Fruit fly (Drosophila melanogaster) whole organism, embryonic: ENCODE measurements around the gene ND-B16.6.

Experiments
- Atf6 ChIP-seq: fragments of 200-800 bp; sonication (Bioruptor generic); IDR thresholded peaks from 2 replicates; pipeline ENCODE4 v1.3.6; 2022; ENCODE audit warnings: missing biosample characterization, missing genetic modification characterization
- Blimp-1 ChIP-seq: fragments of 200-800 bp; sonication (Bioruptor generic); optimal IDR thresholded peaks from 3 replicates; lab custom pipeline; 2018; ENCODE audit warnings: missing biosample characterization, missing genetic modification characterization, mild to moderate bottlenecking, moderate library complexity, missing genetic modification reagents
- CG11398 ChIP-seq: fragments of 200-800 bp; sonication (Bioruptor generic); optimal IDR thresholded peaks from 2 replicates; lab custom pipeline; 2016; ENCODE audit warnings: missing biosample characterization, missing genetic modification characterization
- CG11504 ChIP-seq: fragments of 200-800 bp; sonication (Bioruptor generic); optimal IDR thresholded peaks from 3 replicates; lab custom pipeline; 2019; ENCODE audit warnings: missing biosample characterization, mild to moderate bottlenecking, missing genetic modification characterization, moderate library complexity
- CG11560 ChIP-seq: fragments of 200-800 bp; sonication (Bioruptor generic); IDR thresholded peaks from 3 replicates; pipeline ENCODE4 v1.3.6; 2022; ENCODE audit warnings: missing biosample characterization, missing genetic modification characterization
- CG13123 ChIP-seq: fragments of 200-800 bp; sonication (Bioruptor generic); optimal IDR thresholded peaks from 2 replicates; lab custom pipeline; 2016; ENCODE audit warnings: missing biosample characterization, missing genetic modification characterization
- CG13424 ChIP-seq: fragments of 200-800 bp; sonication (Bioruptor generic); optimal IDR thresholded peaks from 2 replicates; lab custom pipeline; 2019; ENCODE audit warnings: missing biosample characterization, mild to moderate bottlenecking, missing genetic modification characterization, moderate library complexity
- CG1647 ChIP-seq: fragments of 200-800 bp; sonication (Bioruptor generic); optimal IDR thresholded peaks from 3 replicates; lab custom pipeline; 2016; ENCODE audit warnings: missing biosample characterization, missing genetic modification characterization
- CG17385 ChIP-seq: fragments of 200-800 bp; sonication (Bioruptor generic); optimal IDR thresholded peaks from 3 replicates; lab custom pipeline; 2018; ENCODE audit warnings: missing biosample characterization, mild to moderate bottlenecking, missing genetic modification characterization
- CG1792 ChIP-seq: fragments of 200-800 bp; sonication (Bioruptor generic); optimal IDR thresholded peaks from 2 replicates; lab custom pipeline; 2016; ENCODE audit warnings: missing biosample characterization, missing genetic modification characterization
- CG18599 ChIP-seq: fragments of 200-800 bp; sonication (Bioruptor generic); optimal IDR thresholded peaks from 3 replicates; lab custom pipeline; 2017; ENCODE audit warnings: missing biosample characterization, missing genetic modification characterization, mild to moderate bottlenecking, moderate library complexity, missing genetic modification reagents
- CG18619 ChIP-seq: fragments of 200-800 bp; sonication (Bioruptor generic); optimal IDR thresholded peaks from 3 replicates; lab custom pipeline; 2017; ENCODE audit warnings: missing biosample characterization, mild to moderate bottlenecking, missing genetic modification characterization
- CG31224 ChIP-seq: fragments of 200-800 bp; sonication (Bioruptor generic); IDR thresholded peaks from 2 replicates; pipeline ENCODE4 v1.3.6; 2022; ENCODE audit warnings: missing biosample characterization, missing genetic modification characterization
- CG32767 ChIP-seq: fragments of 200-800 bp; sonication (Bioruptor generic); IDR thresholded peaks from 2 replicates; pipeline ENCODE4 v1.3.6; 2022; ENCODE audit warnings: missing biosample characterization, missing genetic modification characterization
- CG33557 ChIP-seq: fragments of 200-800 bp; sonication (Bioruptor generic); optimal IDR thresholded peaks from 2 replicates; lab custom pipeline; 2019; ENCODE audit warnings: missing biosample characterization, mild to moderate bottlenecking, missing genetic modification characterization, moderate library complexity
- CG4424 ChIP-seq: fragments of 200-800 bp; sonication (Bioruptor generic); optimal IDR thresholded peaks from 3 replicates; lab custom pipeline; 2016; ENCODE audit warnings: missing biosample characterization, missing genetic modification characterization
- CG4617 ChIP-seq: fragments of 200-800 bp; sonication (Bioruptor generic); optimal IDR thresholded peaks from 3 replicates; lab custom pipeline; 2016; ENCODE audit warnings: missing biosample characterization, missing genetic modification characterization, borderline replicate concordance
- CG5180 ChIP-seq: fragments of 200-800 bp; sonication (Bioruptor generic); optimal IDR thresholded peaks from 3 replicates; lab custom pipeline; 2017; ENCODE audit warnings: missing biosample characterization, missing genetic modification characterization, mild to moderate bottlenecking, moderate library complexity, missing genetic modification reagents
- CG6654 ChIP-seq: fragments of 200-800 bp; sonication (Bioruptor generic); optimal IDR thresholded peaks from 2 replicates; lab custom pipeline; 2017; ENCODE audit warnings: missing biosample characterization, mild to moderate bottlenecking, missing genetic modification characterization
- CG6813 ChIP-seq: fragments of 200-800 bp; sonication (Bioruptor generic); optimal IDR thresholded peaks from 2 replicates; lab custom pipeline; 2017; ENCODE audit warnings: missing biosample characterization, missing genetic modification characterization, mild to moderate bottlenecking, moderate library complexity, missing genetic modification reagents
- CG9437 ChIP-seq: fragments of 200-800 bp; sonication (Bioruptor generic); optimal IDR thresholded peaks from 2 replicates; lab custom pipeline; 2018; ENCODE audit warnings: missing biosample characterization, mild to moderate bottlenecking, missing genetic modification characterization
- CHES-1-like ChIP-seq: fragments of 200-800 bp; sonication (Bioruptor generic); optimal IDR thresholded peaks from 2 replicates; lab custom pipeline; 2016; ENCODE audit warnings: missing biosample characterization, missing genetic modification characterization
- Deaf1 ChIP-seq: fragments of 200-800 bp; optimal IDR thresholded peaks from 3 replicates; lab custom pipeline; 2019; ENCODE audit warnings: missing biosample characterization, mild to moderate bottlenecking, missing genetic modification characterization, moderate library complexity
- Dip3 ChIP-seq: fragments of 200-800 bp; sonication (Bioruptor generic); optimal IDR thresholded peaks from 3 replicates; lab custom pipeline; 2016; ENCODE audit warnings: missing biosample characterization, missing genetic modification characterization
- GATAe ChIP-seq: fragments of 200-800 bp; sonication (Bioruptor generic); conservative IDR thresholded peaks from 2 replicates; pipeline ENCODE4 v1.3.6; 2022; ENCODE audit warnings: missing biosample characterization, missing genetic modification characterization
- HLHmδ ChIP-seq: fragments of 200-800 bp; sonication (Bioruptor generic); optimal IDR thresholded peaks from 2 replicates; lab custom pipeline; 2018; ENCODE audit warnings: missing biosample characterization, mild to moderate bottlenecking, missing genetic modification characterization, moderate library complexity
- Hand ChIP-seq: fragments of 200-800 bp; sonication (Bioruptor generic); optimal IDR thresholded peaks from 2 replicates; lab custom pipeline; 2017; ENCODE audit warnings: mild to moderate bottlenecking, missing biosample characterization, missing genetic modification reagents, missing genetic modification characterization
- Hmr ChIP-seq: fragments of 200-800 bp; sonication (Bioruptor generic); optimal IDR thresholded peaks from 3 replicates; lab custom pipeline; 2017; ENCODE audit warnings: mild to moderate bottlenecking, missing biosample characterization, missing genetic modification reagents, missing genetic modification characterization
- Jarid2 ChIP-seq: fragments of 200-800 bp; sonication (Bioruptor generic); optimal IDR thresholded peaks from 3 replicates; lab custom pipeline; 2017; ENCODE audit warnings: mild to moderate bottlenecking, missing biosample characterization, missing genetic modification reagents, missing genetic modification characterization
- MESR4 ChIP-seq: fragments of 200-800 bp; sonication (Bioruptor generic); optimal IDR thresholded peaks from 2 replicates; lab custom pipeline; 2018; ENCODE audit warnings: missing biosample characterization, mild to moderate bottlenecking, missing genetic modification characterization, moderate library complexity
- Optix ChIP-seq: fragments of 200-800 bp; sonication (Bioruptor generic); IDR thresholded peaks from 3 replicates; pipeline ENCODE4 v1.3.6; 2022; ENCODE audit warnings: missing biosample characterization, missing genetic modification characterization
- Sox100B ChIP-seq: fragments of 200-800 bp; sonication (Bioruptor generic); optimal IDR thresholded peaks from 3 replicates; lab custom pipeline; 2018; ENCODE audit warnings: missing biosample characterization, mild to moderate bottlenecking, missing genetic modification characterization
- TFAM ChIP-seq: fragments of 200-800 bp; sonication (Bioruptor generic); optimal IDR thresholded peaks from 2 replicates; lab custom pipeline; 2017; ENCODE audit warnings: missing biosample characterization, missing genetic modification characterization, inconsistent platforms
- Usf ChIP-seq: fragments of 200-800 bp; sonication (Bioruptor generic); optimal IDR thresholded peaks from 2 replicates; lab custom pipeline; 2017; ENCODE audit warnings: missing genotype, missing biosample characterization, missing genetic modification characterization
- abd-A ChIP-seq: fragments of 200-800 bp; sonication (Bioruptor generic); optimal IDR thresholded peaks from 3 replicates; lab custom pipeline; 2019; ENCODE audit warnings: missing biosample characterization, mild to moderate bottlenecking, missing genetic modification characterization, moderate library complexity
- ara ChIP-seq: fragments of 200-800 bp; sonication (Bioruptor generic); IDR thresholded peaks from 2 replicates; pipeline ENCODE4 v1.3.6; 2022; ENCODE audit warnings: missing biosample characterization, missing genetic modification characterization
- gem ChIP-seq: fragments of 200-800 bp; sonication (Bioruptor generic); optimal IDR thresholded peaks from 2 replicates; lab custom pipeline; 2019; ENCODE audit warnings: missing biosample characterization, mild to moderate bottlenecking, missing genetic modification characterization, moderate library complexity
- grau ChIP-seq: fragments of 200-800 bp; optimal IDR thresholded peaks from 3 replicates; lab custom pipeline; 2019; ENCODE audit warnings: missing biosample characterization, mild to moderate bottlenecking, missing genetic modification characterization, moderate library complexity
- hkb ChIP-seq, 2 experiments: fragments of 200-800 bp in 1 of 2; fragments of >200 bp in 1 of 2; sonication (Bioruptor generic) in 1 of 2; IDR thresholded peaks in 1 of 2; optimal IDR thresholded peaks in 1 of 2; 2 replicates each; pipeline versions ENCODE4 v1.3.6 to Lab custom; 2017 to 2022; ENCODE audit warnings: missing biosample characterization in 1 of 2, missing genetic modification characterization in 1 of 2
- hth ChIP-seq: fragments of >200 bp; optimal IDR thresholded peaks from 2 replicates; lab custom pipeline; 2017; ENCODE audit warnings: inconsistent platforms
- jing ChIP-seq: fragments of 200-800 bp; sonication (Bioruptor generic); optimal IDR thresholded peaks from 2 replicates; lab custom pipeline; 2018; ENCODE audit warnings: missing biosample characterization, mild to moderate bottlenecking, missing genetic modification characterization
- lmd ChIP-seq: fragments of 200-800 bp; sonication (Bioruptor generic); IDR thresholded peaks from 2 replicates; pipeline ENCODE4 v1.3.6; 2022; ENCODE audit warnings: missing biosample characterization, missing genetic modification characterization
- nerfin-2 ChIP-seq: fragments of 200-800 bp; sonication (Bioruptor generic); IDR thresholded peaks from 2 replicates; pipeline ENCODE4 v1.3.6; 2022; ENCODE audit warnings: missing biosample characterization, missing genetic modification characterization; ENCODE audit not compliant: partially characterized antibody
- psq ChIP-seq: fragments of 200-800 bp; sonication (Bioruptor generic); optimal IDR thresholded peaks from 2 replicates; lab custom pipeline; 2017; ENCODE audit warnings: missing biosample characterization, missing genetic modification characterization
- row ChIP-seq: fragments of 200-800 bp; sonication (Bioruptor generic); IDR thresholded peaks from 3 replicates; pipeline ENCODE4 v1.3.6; 2022; ENCODE audit warnings: missing biosample characterization, missing genetic modification characterization
- sc ChIP-seq, 3 experiments: fragments of >200 bp in 2 of 3; fragments of 200-800 bp in 1 of 3; sonication (Bioruptor generic) in 1 of 3; optimal IDR thresholded peaks; 2 replicates in 2 of 3; 3 replicates in 1 of 3; lab custom pipeline; 2017; ENCODE audit warnings: mild to moderate bottlenecking in 1 of 3, missing biosample characterization in 1 of 3, missing genetic modification characterization in 1 of 3, missing genetic modification reagents in 1 of 3
- scrt ChIP-seq: fragments of 200-800 bp; sonication (Bioruptor generic); optimal IDR thresholded peaks from 2 replicates; lab custom pipeline; 2018; ENCODE audit warnings: missing biosample characterization, mild to moderate bottlenecking, missing genetic modification characterization, moderate library complexity
- sd ChIP-seq: fragments of 200-800 bp; sonication (Bioruptor generic); optimal IDR thresholded peaks from 3 replicates; lab custom pipeline; 2018; ENCODE audit warnings: missing biosample characterization, mild to moderate bottlenecking, missing genetic modification characterization, moderate library complexity
- tx ChIP-seq: fragments of 200-800 bp; sonication (Bioruptor generic); optimal IDR thresholded peaks from 2 replicates; lab custom pipeline; 2016; ENCODE audit warnings: missing biosample characterization, missing genetic modification characterization
- zen2 ChIP-seq: fragments of 200-800 bp; sonication (Bioruptor generic); IDR thresholded peaks from 3 replicates; pipeline ENCODE4 v1.3.6; 2022; ENCODE audit warnings: missing biosample characterization, missing genetic modification characterization; ENCODE audit not compliant: partially characterized antibody

Gene ND-B16.6

dm6 chrX:6308852-6309251, 41.3 kb downstream of the ND-B16.6 start, which contains the start of gene CG15894:
Gene CG15894, plus strand, starts transcription at chrX:6309212.
- TF ChIP-seq CG31224 (GFP tag; lab: Robert Waterston, UW) (no peak), lmd (GFP tag; lab: Robert Waterston, UW) (peak; percentile 21; the same call in 1 of the 2 replicates), Jarid2 (no peak), CG11504 (tag; lab: Kevin White, UChicago) (peak; percentile 11), CG18599 (GFP tag; lab: Kevin White, UChicago) (peak; percentile 49), scrt (GFP tag; lab: Kevin White, UChicago) (no peak), CG4617 (GFP tag; lab: Kevin White, UChicago) (no peak), hkb (optimal IDR thresholded peaks at IDR 0.05; lab: Kevin White, UChicago) (no peak), hkb (GFP tag; IDR thresholded peaks at IDR 0.05; lab: Robert Waterston, UW) (0 out of 2 replicates have a peak, but pooled peaks have one; percentile 39), nerfin-2 (GFP tag; lab: Robert Waterston, UW) (no peak), Optix (no peak), CG1792 (GFP tag; lab: Kevin White, UChicago) (no peak), CG13424 (no peak), GATAe (GFP tag; lab: Robert Waterston, UW) (no peak), CG6654 (no peak), CG9437 (GFP tag; lab: Kevin White, UChicago) (no peak), CG1647 (GFP tag; lab: Kevin White, UChicago) (no peak), CG4424 (no peak), HLHmδ (GFP tag; lab: Kevin White, UChicago) (no peak), sd (tag; lab: Kevin White, UChicago) (no peak), CG11398 (GFP tag; lab: Kevin White, UChicago) (no peak), psq (GFP tag; lab: Kevin White, UChicago) (no peak), abd-A (peak; percentile 40), CG5180 (GFP tag; lab: Kevin White, UChicago) (peak; percentile 97), tx (GFP tag; lab: Kevin White, UChicago) (no peak), Usf (GFP tag; lab: Kevin White, UChicago) (no peak), sc (optimal IDR thresholded peaks at IDR 0.05; lab: Kevin White, UChicago) (no peak), sc (GFP tag; optimal IDR thresholded peaks at IDR 0.05; lab: Kevin White, UChicago) (no peak), Blimp-1 (GFP tag; lab: Kevin White, UChicago) (peak; percentile 3), CG18619 (GFP tag; lab: Kevin White, UChicago) (no peak), CG13123 (no peak), CG32767 (no peak), Dip3 (GFP tag; lab: Kevin White, UChicago) (no peak), Atf6 (GFP tag; lab: Robert Waterston, UW) (no peak), jing (GFP tag; lab: Kevin White, UChicago) (no peak), CG6813 (GFP tag; lab: Kevin White, UChicago) (no peak), Deaf1 (tag; lab: Kevin White, UChicago) (peak; percentile 39), hth (lab: Kevin White, UChicago) (no peak), grau (tag; lab: Kevin White, UChicago) (peak; percentile 67), Hmr (peak; percentile 35), TFAM (GFP tag; lab: Kevin White, UChicago) (no peak), gem (peak; percentile 28), zen2 (no peak), ara (GFP tag; lab: Robert Waterston, UW) (no peak), row (peak; percentile 64), CHES-1-like (GFP tag; lab: Kevin White, UChicago) (no peak), CG33557 (GFP tag; lab: Kevin White, UChicago) (no peak), Sox100B (GFP tag; lab: Kevin White, UChicago) (no peak), CG11560 (tag; lab: Robert Waterston, UW) (no peak), MESR4 (no peak), CG17385 (GFP tag; lab: Kevin White, UChicago) (no peak), Hand (GFP tag; lab: Kevin White, UChicago) (no peak)
